Worm (Caenorhabditis elegans): ENCODE data around the gene T27E4.1.

- no peak for TF ChIP-seq dao-5 (tag; optimal IDR thresholded peaks at IDR 0.05)
- no peak for TF ChIP-seq him-1 (tag; optimal IDR thresholded peaks at IDR 0.05)
Measured at ce11 chrV:9085845-9086244, 6.3 kb upstream of the T27E4.1 start.
